Worm (Caenorhabditis elegans) whole organism, late embryonic: ENCODE results near the gene F39F10.2.

ENCODE experiments used
- ceh-19 ChIP-seq: fragments of 200-800 bp; sonication (Bioruptor generic); optimal IDR thresholded peaks from 2 replicates; lab custom pipeline; 2018; ENCODE audit warnings: mild to moderate bottlenecking, missing genetic modification characterization, missing compliant biosample characterization
- ceh-2 ChIP-seq: sonication (generic microtip); optimal IDR thresholded peaks from 2 replicates; lab custom pipeline; 2016; ENCODE audit warnings: missing genotype, missing genetic modification characterization, missing compliant biosample characterization
- ceh-22 ChIP-seq: sonication (generic microtip); optimal IDR thresholded peaks from 2 replicates; lab custom pipeline; 2017; ENCODE audit warnings: missing biosample characterization, missing genetic modification characterization
- ets-4 ChIP-seq: sonication (generic microtip); optimal IDR thresholded peaks from 2 replicates; lab custom pipeline; 2016; ENCODE audit warnings: missing genetic modification characterization, missing compliant biosample characterization
- fkh-10 ChIP-seq: fragments of 150-350 bp; optimal IDR thresholded peaks from 2 replicates; lab custom pipeline; 2014; ENCODE audit warnings: missing biosample characterization, missing genetic modification reagents, missing genetic modification characterization
- hlh-30 ChIP-seq: sonication (generic microtip); optimal IDR thresholded peaks from 2 replicates; lab custom pipeline; 2017; ENCODE audit warnings: antibody characterized with exemption, missing genetic modification characterization, missing compliant biosample characterization; ENCODE audit not compliant: insufficient read depth
- nfya-1 ChIP-seq: sonication (generic microtip); optimal IDR thresholded peaks from 2 replicates; lab custom pipeline; 2017; ENCODE audit warnings: missing genetic modification characterization, mild to moderate bottlenecking, missing compliant biosample characterization, antibody characterized with exemption, moderate library complexity
- pag-3 ChIP-seq: sonication (generic microtip); optimal IDR thresholded peaks from 2 replicates; lab custom pipeline; 2016; ENCODE audit warnings: missing compliant biosample characterization, missing genetic modification characterization, borderline replicate concordance
- pqm-1 ChIP-seq: sonication (generic microtip); optimal IDR thresholded peaks from 2 replicates; lab custom pipeline; 2016; ENCODE audit warnings: missing genetic modification characterization, missing compliant biosample characterization
- tbx-2 ChIP-seq: sonication (generic microtip); optimal IDR thresholded peaks from 2 replicates; lab custom pipeline; 2016; ENCODE audit warnings: missing genetic modification characterization, missing compliant biosample characterization

- TF ChIP-seq nfya-1 (tag; lab: Kevin White, UChicago) = no peak
- no peak for TF ChIP-seq ets-4
- no peak for TF ChIP-seq pag-3 (tag; lab: Kevin White, UChicago)
- TF ChIP-seq pqm-1 (tag; lab: Kevin White, UChicago) = no peak
- TF ChIP-seq fkh-10 (GFP tag; lab: Kevin White, UChicago) = no peak
- TF ChIP-seq tbx-2 (tag; lab: Kevin White, UChicago) = no peak
- peak; percentile 72 for TF ChIP-seq ceh-19
- TF ChIP-seq hlh-30 (tag; lab: Kevin White, UChicago) = no peak
- TF ChIP-seq ceh-22 (tag; lab: Kevin White, UChicago) = no peak
- TF ChIP-seq ceh-2 (tag; lab: Kevin White, UChicago) = no peak
Measured at ce11 chrX:16943934-16944914, 49.5 kb downstream of the F39F10.2 start.
